Fruit fly (Drosophila melanogaster): Measurements from ENCODE around the gene dos.

dm6 chr3L:2551137-2551676, 38.0 kb upstream of the dos start:
- TF ChIP-seq psq (optimal IDR thresholded peaks at IDR 0.05) (no peak), pan (optimal IDR thresholded peaks at IDR 0.05) (no peak), Dll (optimal IDR thresholded peaks at IDR 0.05) (no peak)
